Fruit fly (Drosophila melanogaster): Measurements from ENCODE around the gene mnd.

DNA sequence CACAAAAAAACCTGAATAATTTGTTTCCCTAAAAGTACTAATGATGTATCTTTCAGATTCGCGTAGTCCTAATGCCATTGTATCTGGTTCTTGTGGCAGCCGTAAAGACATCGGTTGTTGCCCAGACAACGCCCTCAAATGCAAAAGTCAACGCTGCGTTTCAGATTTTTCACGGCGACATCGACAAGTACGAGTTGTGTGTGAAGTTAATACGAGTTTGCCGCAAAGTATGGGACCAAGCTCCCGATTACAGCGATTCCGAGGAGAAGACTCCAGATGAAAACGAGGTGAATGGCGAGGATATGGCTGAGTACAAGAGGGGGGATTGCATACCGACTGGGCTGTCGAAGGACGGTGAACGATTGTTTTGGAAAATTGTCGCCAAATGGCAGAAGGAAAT, 4.9 kb upstream of the mnd start:
- TF ChIP-seq usp (GFP tag; optimal IDR thresholded peaks at IDR 0.05) (no peak), fru (GFP tag; optimal IDR thresholded peaks at IDR 0.05) (no peak), CG32264 (GFP tag; optimal IDR thresholded peaks at IDR 0.05) (no peak), h (GFP tag; optimal IDR thresholded peaks at IDR 0.05) (no peak), brk (GFP tag; optimal IDR thresholded peaks at IDR 0.05) (no peak), Abd-B (GFP tag; optimal IDR thresholded peaks at IDR 0.05) (no peak)
